Worm (Caenorhabditis elegans) whole organism, L1 larva: ENCODE measurements around the gene srz-97.
"Not testable (repeated sequence)": the region's sequence is repeated elsewhere in the genome, so short reads cannot be mapped to it uniquely, and the experiment has no call there.

Experiments
- lin-39 ChIP-seq: fragments of 150-350 bp; optimal IDR thresholded peaks from 2 replicates; lab custom pipeline; 2014; ENCODE audit warnings: missing biosample characterization, missing genetic modification reagents, missing genetic modification characterization
- nhr-12 ChIP-seq: sonication (generic microtip); optimal IDR thresholded peaks from 2 replicates; lab custom pipeline; 2017; ENCODE audit warnings: missing biosample characterization, missing genetic modification characterization
- nhr-28 ChIP-seq: fragments of 150-350 bp; optimal IDR thresholded peaks from 2 replicates; lab custom pipeline; 2014; ENCODE audit warnings: missing biosample characterization, missing genetic modification characterization
- skn-1 ChIP-seq: fragments of 150-350 bp; optimal IDR thresholded peaks from 2 replicates; lab custom pipeline; 2014; ENCODE audit warnings: missing biosample characterization, missing genetic modification characterization
- unc-130 ChIP-seq: fragments of 150-350 bp; optimal IDR thresholded peaks from 2 replicates; lab custom pipeline; 2017; ENCODE audit warnings: missing biosample characterization, missing genetic modification characterization, inconsistent platforms

DNA sequence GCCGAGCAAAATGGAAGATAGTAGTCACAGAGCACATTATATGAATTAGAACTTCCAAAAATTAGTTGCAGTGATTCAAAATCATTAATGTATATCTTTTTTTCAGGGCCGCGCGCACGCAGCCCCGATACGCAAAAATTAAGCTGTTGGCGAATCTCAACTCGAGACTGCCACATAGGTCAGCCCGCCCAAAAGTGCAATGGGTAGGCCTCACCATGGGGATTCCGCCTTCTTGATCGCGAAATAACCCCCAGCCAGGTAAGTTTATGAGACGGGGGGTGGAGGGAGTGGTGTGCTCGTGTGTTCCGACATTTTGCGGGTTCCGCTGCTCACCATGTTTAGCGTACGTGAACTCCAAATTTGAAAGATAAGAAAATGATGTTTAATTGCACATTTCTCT is 5.0 kb downstream of the srz-97 start, which contains the start of gene F08H9.3:
- TF ChIP-seq skn-1; nhr-28; unc-130 (tag; lab: Kevin White, UChicago); lin-39 (tag; lab: Kevin White, UChicago); nhr-12 (tag; lab: Kevin White, UChicago): not testable (repeated sequence)
